Worm (Caenorhabditis elegans) whole organism, late embryonic: ENCODE data around the gene W07E11.1.

Experiments used
- F13H6.1 ChIP-seq: sonication (generic microtip); optimal IDR thresholded peaks from 2 replicates; lab custom pipeline; 2016; ENCODE audit warnings: missing genetic modification characterization, missing compliant biosample characterization
- ahr-1 ChIP-seq: sonication (generic microtip); optimal IDR thresholded peaks from 2 replicates; lab custom pipeline; 2016; ENCODE audit warnings: missing genetic modification characterization, missing compliant biosample characterization
- ama-1 ChIP-seq: fragments of 150-350 bp; optimal IDR thresholded peaks from 2 replicates; lab custom pipeline; 2014
- ceh-2 ChIP-seq: sonication (generic microtip); optimal IDR thresholded peaks from 2 replicates; lab custom pipeline; 2016; ENCODE audit warnings: missing genotype, missing genetic modification characterization, missing compliant biosample characterization
- ceh-31 ChIP-seq: sonication (generic microtip); optimal IDR thresholded peaks from 2 replicates; lab custom pipeline; 2016; ENCODE audit warnings: missing genetic modification characterization, missing compliant biosample characterization
- ceh-34 ChIP-seq: sonication (generic microtip); optimal IDR thresholded peaks from 2 replicates; lab custom pipeline; 2016; ENCODE audit warnings: mild to moderate bottlenecking, missing genetic modification characterization, missing compliant biosample characterization
- ceh-9 ChIP-seq: sonication (generic microtip); optimal IDR thresholded peaks from 2 replicates; lab custom pipeline; 2016; ENCODE audit warnings: mild to moderate bottlenecking, missing genetic modification characterization, inconsistent platforms, missing compliant biosample characterization
- hlh-8 ChIP-seq: sonication (generic microtip); optimal IDR thresholded peaks from 2 replicates; lab custom pipeline; 2016; ENCODE audit warnings: missing genotype, missing genetic modification characterization, missing compliant biosample characterization
- nhr-11 ChIP-seq: fragments of 150-350 bp; optimal IDR thresholded peaks from 2 replicates; lab custom pipeline; 2014; ENCODE audit warnings: missing biosample characterization, missing genetic modification characterization
- pag-3 ChIP-seq: sonication (generic microtip); optimal IDR thresholded peaks from 2 replicates; lab custom pipeline; 2016; ENCODE audit warnings: missing compliant biosample characterization, missing genetic modification characterization, borderline replicate concordance
- tbx-2 ChIP-seq: sonication (generic microtip); optimal IDR thresholded peaks from 2 replicates; lab custom pipeline; 2016; ENCODE audit warnings: missing genetic modification characterization, missing compliant biosample characterization
- unc-3 ChIP-seq, 2 experiments: fragments of 200-800 bp in 1 of 2; sonication (Bioruptor generic) in 1 of 2; sonication (generic microtip) in 1 of 2; conservative IDR thresholded peaks in 1 of 2; optimal IDR thresholded peaks in 1 of 2; 2 replicates each; pipeline versions ENCODE4 v1.3.6 to Lab custom; 2016 to 2022; ENCODE audit warnings: missing compliant biosample characterization in 2 of 2, missing genetic modification characterization in 2 of 2, missing genetic modification reagents in 1 of 2
- unc-42 ChIP-seq: sonication (generic microtip); optimal IDR thresholded peaks from 2 replicates; lab custom pipeline; 2016; ENCODE audit warnings: missing genotype, missing genetic modification characterization, missing compliant biosample characterization
- unc-55 ChIP-seq: sonication (generic microtip); optimal IDR thresholded peaks from 2 replicates; lab custom pipeline; 2017; ENCODE audit warnings: missing biosample characterization, missing genetic modification reagents, missing genetic modification characterization

ce11 chrX:10085073-10085472 is 651 bp downstream of the W07E11.1 start:
- TF ChIP-seq pag-3 = no peak
- TF ChIP-seq unc-42 = no peak
- TF ChIP-seq ceh-2 (tag; lab: Kevin White, UChicago) = no peak
- no peak for TF ChIP-seq nhr-11 (tag; lab: Kevin White, UChicago)
- TF ChIP-seq hlh-8 (tag; lab: Kevin White, UChicago) = no peak
- no peak for TF ChIP-seq unc-55 (GFP tag; lab: Kevin White, UChicago)
- no peak for TF ChIP-seq unc-3 (GFP tag; conservative IDR thresholded peaks at IDR 0.05; lab: Robert Waterston, UW)
- TF ChIP-seq unc-3 (tag; optimal IDR thresholded peaks at IDR 0.05; lab: Kevin White, UChicago) = no peak
- TF ChIP-seq ceh-31 (tag; lab: Kevin White, UChicago) = no peak
- no peak for TF ChIP-seq ama-1 (lab: Kevin White, UChicago)
- TF ChIP-seq ceh-9 = no peak
- TF ChIP-seq F13H6.1 (tag; lab: Kevin White, UChicago) = no peak
- no peak for TF ChIP-seq tbx-2 (tag; lab: Kevin White, UChicago)
- no peak for TF ChIP-seq ahr-1 (tag; lab: Kevin White, UChicago)
- no peak for TF ChIP-seq ceh-34
